Worm (Caenorhabditis elegans): ENCODE measurements around the gene chat-1.

The chat-1 gene

DNA sequence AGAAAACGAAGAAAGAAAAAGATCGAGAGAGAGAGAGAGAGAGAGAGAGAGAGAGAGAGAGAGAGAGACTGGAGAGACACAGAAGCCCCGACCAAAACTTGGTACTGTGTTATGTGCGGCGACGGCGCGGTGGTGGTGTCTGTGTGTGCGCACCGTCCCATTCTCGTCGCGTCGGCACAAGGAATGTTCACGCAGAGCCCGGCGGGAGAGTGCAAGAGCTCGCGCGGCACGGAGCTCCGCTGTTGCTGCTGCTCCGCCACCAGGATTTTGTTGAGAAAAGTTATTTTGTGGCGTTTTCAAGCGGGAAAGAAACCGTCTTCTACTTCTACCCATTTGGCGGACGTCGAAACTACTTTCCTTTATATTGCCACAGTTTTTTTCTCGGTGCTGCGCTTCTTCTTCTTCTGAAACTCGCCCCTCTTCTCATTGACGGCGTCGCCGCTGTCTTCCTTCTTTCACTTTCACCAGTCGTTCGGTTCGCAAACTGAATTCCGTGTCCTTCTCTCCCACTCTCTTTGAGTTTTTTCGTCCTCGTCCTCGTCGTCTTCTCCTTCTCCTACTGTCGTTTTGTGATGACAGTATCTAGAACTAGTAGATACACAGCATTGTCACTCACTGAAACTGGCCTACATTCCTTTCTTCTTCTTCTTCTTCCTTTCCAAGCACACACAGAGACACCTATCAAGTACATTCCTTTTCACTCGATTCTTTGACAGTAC lies 47.6 kb upstream of the chat-1 start:
- TF ChIP-seq dox-1 (GFP tag; IDR thresholded peaks at IDR 0.05) (0 out of 2 replicates have a peak, but pooled peaks have one; percentile 30), snpc-4 (GFP tag; optimal IDR thresholded peaks at IDR 0.05) (no peak), snpc-4 (tag; optimal IDR thresholded peaks at IDR 0.05) (no peak), hmg-1.2 (GFP tag; IDR thresholded peaks at IDR 0.05) (no peak), lin-26 (GFP tag; IDR thresholded peaks at IDR 0.05) (peak; percentile 47; the same call in 1 of the 2 replicates), Y53F4B.3 (GFP tag; IDR thresholded peaks at IDR 0.05) (no peak), mcd-1 (GFP tag; IDR thresholded peaks at IDR 0.05) (0 out of 2 replicates have a peak, but pooled peaks have one; percentile 24), F37B4.10 (GFP tag; IDR thresholded peaks at IDR 0.05) (0 out of 2 replicates have a peak, but pooled peaks have one; percentile 10), lin-40 (tag; optimal IDR thresholded peaks at IDR 0.05) (peak; percentile 3), egrh-3 (GFP tag; IDR thresholded peaks at IDR 0.05) (peak; percentile 85), ceh-40 (GFP tag; IDR thresholded peaks at IDR 0.05) (no peak), F49E8.2 (tag; optimal IDR thresholded peaks at IDR 0.05; ENCODE audit: insufficient read depth) (no peak), zfh-2 (GFP tag; conservative IDR thresholded peaks at IDR 0.05) (peak; percentile 94)

DNA sequence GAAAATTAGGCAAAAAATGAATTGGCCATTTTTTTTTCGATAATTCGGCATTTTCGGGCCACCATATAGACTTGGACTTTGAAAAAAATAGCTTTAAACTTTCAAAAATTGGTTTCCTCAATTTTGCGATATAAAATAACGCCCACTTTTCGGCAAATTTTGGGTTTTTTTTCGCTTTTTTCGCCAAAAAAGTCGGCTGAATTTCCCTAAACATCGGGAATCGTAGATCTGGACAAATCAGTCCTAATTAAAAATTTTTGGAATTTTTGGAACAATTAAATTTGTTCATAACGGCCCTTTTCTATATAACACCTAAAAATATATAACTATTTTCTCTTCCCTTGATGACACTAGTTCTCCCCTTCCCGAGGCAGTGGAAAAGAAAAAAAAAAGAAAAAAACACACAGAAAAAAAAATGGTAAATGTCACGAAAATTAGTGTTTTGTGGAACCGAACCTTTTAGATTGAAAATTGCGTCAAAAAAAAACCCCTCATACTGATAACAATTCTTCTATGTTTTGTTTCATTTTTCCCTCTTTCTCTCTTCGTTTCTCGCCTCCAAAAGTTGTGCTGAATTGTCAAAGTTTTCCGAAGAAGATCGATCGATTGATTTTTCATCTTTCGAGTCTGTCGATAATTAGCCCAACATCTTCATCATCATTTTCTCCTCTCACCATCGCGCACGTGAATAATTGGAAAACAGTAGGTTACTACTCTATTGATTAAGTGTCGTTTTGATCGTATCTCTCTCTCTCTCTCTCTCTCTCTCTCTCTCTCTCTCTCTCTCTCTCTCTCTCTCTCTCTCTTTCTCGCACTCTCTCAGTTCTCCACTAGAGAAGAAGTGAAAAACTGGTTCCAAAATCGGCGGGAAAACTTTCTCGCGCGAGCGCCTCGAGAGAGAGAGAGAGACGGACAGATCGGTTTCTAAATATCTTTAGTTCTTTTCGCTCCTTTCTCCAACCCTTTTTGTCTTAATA lies 46.5 kb upstream of the chat-1 start, which contains the start of gene Y24D9A.6:
TSS of gene Y24D9A.6 (minus strand) at position 51 of the 977 bp plus-strand sequence.
- TF ChIP-seq egrh-3 (GFP tag; IDR thresholded peaks at IDR 0.05), result peak; percentile 33; the same call in 1 of the 2 replicates
- TF ChIP-seq B0336.3 (GFP tag; IDR thresholded peaks at IDR 0.05), result peak; percentile 45; the same call in 1 of the 2 replicates
- 0 out of 2 replicates have a peak, but pooled peaks have one; percentile 31 for TF ChIP-seq Y53G8AR.9 (GFP tag; conservative IDR thresholded peaks at IDR 0.05)
- no peak for TF ChIP-seq tlf-1 (GFP tag; optimal IDR thresholded peaks at IDR 0.05)
- 0 out of 2 replicates have a peak, but pooled peaks have one; percentile 30 for TF ChIP-seq pbrm-1 (GFP tag; IDR thresholded peaks at IDR 0.05)
- TF ChIP-seq B0019.2 (GFP tag; conservative IDR thresholded peaks at IDR 0.05), result no peak
- peak; percentile 63 for TF ChIP-seq hmg-1.2 (GFP tag; IDR thresholded peaks at IDR 0.05)
- peak; percentile 19; the same call in 1 of the 2 replicates for TF ChIP-seq madf-6 (GFP tag; IDR thresholded peaks at IDR 0.05)
- no peak for TF ChIP-seq T26A5.8 (tag; optimal IDR thresholded peaks at IDR 0.05)
- no peak for TF ChIP-seq aptf-3 (GFP tag; IDR thresholded peaks at IDR 0.05)
- no peak for TF ChIP-seq bed-1 (GFP tag; IDR thresholded peaks at IDR 0.05)
- no peak for TF ChIP-seq cebp-1 (GFP tag; IDR thresholded peaks at IDR 0.05)
- peak; percentile 43 for TF ChIP-seq cebp-1 (tag; optimal IDR thresholded peaks at IDR 0.05)
- no peak for TF ChIP-seq B0261.1 (tag; optimal IDR thresholded peaks at IDR 0.05)
- TF ChIP-seq ceh-27 (GFP tag; optimal IDR thresholded peaks at IDR 0.05), result peak; percentile 68
- no peak for TF ChIP-seq efl-1 (GFP tag; optimal IDR thresholded peaks at IDR 0.05)
- TF ChIP-seq nhr-90 (tag; optimal IDR thresholded peaks at IDR 0.05), result no peak
- no peak for TF ChIP-seq F49E8.2 (tag; optimal IDR thresholded peaks at IDR 0.05; ENCODE audit: insufficient read depth)
- peak; percentile 84 for TF ChIP-seq somi-1 (GFP tag; optimal IDR thresholded peaks at IDR 0.05)
- peak in 1 of 3 experiments; percentile 19 for TF ChIP-seq lin-35 (GFP tag; optimal IDR thresholded peaks at IDR 0.05)
- TF ChIP-seq lin-40 (tag; optimal IDR thresholded peaks at IDR 0.05), result peak; percentile 73
- no peak for TF ChIP-seq egl-44 (GFP tag; IDR thresholded peaks at IDR 0.05)
- 0 out of 2 replicates have a peak, but pooled peaks have one; percentile 33 for TF ChIP-seq lin-26 (GFP tag; IDR thresholded peaks at IDR 0.05)
- no peak for TF ChIP-seq sptf-2 (GFP tag; optimal IDR thresholded peaks at IDR 0.05)
- peak; percentile 26 for TF ChIP-seq athp-1 (tag; optimal IDR thresholded peaks at IDR 0.05)
- TF ChIP-seq C06A6.2 (GFP tag; conservative IDR thresholded peaks at IDR 0.05), result peak; percentile 73
- no peak for TF ChIP-seq F33H1.4 (GFP tag; IDR thresholded peaks at IDR 0.05)
- no peak for TF ChIP-seq rcor-1 (GFP tag; IDR thresholded peaks at IDR 0.05)
- peak; percentile 60 for TF ChIP-seq mcd-1 (GFP tag; IDR thresholded peaks at IDR 0.05)
- TF ChIP-seq nhr-80 (tag; optimal IDR thresholded peaks at IDR 0.05), result peak; percentile 1
- peak; percentile 60 for TF ChIP-seq chd-7 (tag; optimal IDR thresholded peaks at IDR 0.05)
- peak; percentile 91 for TF ChIP-seq ztf-26 (tag; optimal IDR thresholded peaks at IDR 0.05)
- peak; percentile 58 for TF ChIP-seq zfh-2 (GFP tag; conservative IDR thresholded peaks at IDR 0.05)

All from whole organism, young adult.